Worm (Caenorhabditis elegans): Measurements from ENCODE around the gene clec-25.

Gene clec-25

DNA sequence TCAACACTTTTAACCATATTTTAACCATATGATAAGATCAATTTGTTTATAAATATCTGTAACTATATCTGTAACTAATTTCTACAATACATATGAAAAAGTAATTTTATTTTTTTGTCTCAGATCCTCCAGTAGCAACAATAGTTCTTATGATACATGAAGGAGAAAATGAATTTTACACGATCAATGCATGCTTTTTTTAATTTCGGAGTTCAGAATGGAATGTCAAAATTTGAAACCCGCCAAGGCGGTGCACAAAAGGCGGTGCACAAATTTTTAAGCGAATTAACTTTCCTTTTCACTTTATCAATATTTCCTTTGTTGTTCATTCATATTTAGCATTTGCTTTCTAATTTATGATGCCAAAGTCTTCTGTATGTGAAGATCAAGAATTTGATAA lies at the start of gene clec-25:
TSS of gene clec-25 (plus strand) at position 301 of the 400 bp plus-strand sequence.
- no peak for TF ChIP-seq aly-2 (tag; optimal IDR thresholded peaks at IDR 0.05)
- no peak for TF ChIP-seq mab-5 (tag; optimal IDR thresholded peaks at IDR 0.05)
- TF ChIP-seq Y55F3AM.14 (GFP tag; optimal IDR thresholded peaks at IDR 0.05) = no peak
- TF ChIP-seq ceh-82 (tag; optimal IDR thresholded peaks at IDR 0.05) = no peak
- TF ChIP-seq sma-3 (GFP tag; optimal IDR thresholded peaks at IDR 0.05) = no peak
- no peak for TF ChIP-seq elt-3 (tag; optimal IDR thresholded peaks at IDR 0.05)
- TF ChIP-seq ztf-1 (GFP tag; conservative IDR thresholded peaks at IDR 0.05) = no peak
- no peak for TF ChIP-seq ZK546.5 (tag; optimal IDR thresholded peaks at IDR 0.05)
- TF ChIP-seq nhr-23 (tag; optimal IDR thresholded peaks at IDR 0.05) = no peak
- no peak for TF ChIP-seq F13H6.1 (tag; optimal IDR thresholded peaks at IDR 0.05)
- no peak for TF ChIP-seq nhr-6 (tag; optimal IDR thresholded peaks at IDR 0.05)
- no peak for TF ChIP-seq mdl-1 (tag; optimal IDR thresholded peaks at IDR 0.05)
- TF ChIP-seq elt-1 (tag; optimal IDR thresholded peaks at IDR 0.05) = no peak

DNA sequence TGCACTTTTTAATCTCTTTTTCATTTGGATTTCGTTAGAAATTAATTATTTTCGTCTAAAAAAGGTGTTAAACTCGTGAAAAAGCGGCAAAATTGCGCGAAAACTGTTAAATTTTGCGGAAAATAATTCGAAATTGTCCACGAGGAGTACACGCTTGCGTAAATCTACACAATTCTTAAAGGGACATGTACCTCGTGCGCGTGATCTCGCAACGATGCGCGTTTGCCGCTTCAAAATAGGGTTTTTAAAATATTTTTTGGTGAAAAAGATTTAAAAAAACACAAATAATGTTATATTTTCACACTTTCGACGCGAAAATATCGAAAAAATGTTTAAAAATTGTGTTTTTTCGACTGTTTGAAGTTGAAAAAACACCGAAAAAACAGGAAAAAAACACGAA lies 49.7 kb upstream of the clec-25 start:
- TF ChIP-seq egl-27 (tag; optimal IDR thresholded peaks at IDR 0.05) (no peak), skn-1 (tag; optimal IDR thresholded peaks at IDR 0.05) (no peak), nhr-23 (tag; optimal IDR thresholded peaks at IDR 0.05) (no peak), sem-4 (tag; optimal IDR thresholded peaks at IDR 0.05) (no peak), lsy-2 (tag; optimal IDR thresholded peaks at IDR 0.05) (no peak), sma-9 (GFP tag; optimal IDR thresholded peaks at IDR 0.05) (no peak), sma-9 (tag; optimal IDR thresholded peaks at IDR 0.05) (no peak), unc-39 (tag; optimal IDR thresholded peaks at IDR 0.05) (no peak), sma-3 (GFP tag; optimal IDR thresholded peaks at IDR 0.05) (no peak), mdl-1 (tag; optimal IDR thresholded peaks at IDR 0.05) (no peak)

DNA sequence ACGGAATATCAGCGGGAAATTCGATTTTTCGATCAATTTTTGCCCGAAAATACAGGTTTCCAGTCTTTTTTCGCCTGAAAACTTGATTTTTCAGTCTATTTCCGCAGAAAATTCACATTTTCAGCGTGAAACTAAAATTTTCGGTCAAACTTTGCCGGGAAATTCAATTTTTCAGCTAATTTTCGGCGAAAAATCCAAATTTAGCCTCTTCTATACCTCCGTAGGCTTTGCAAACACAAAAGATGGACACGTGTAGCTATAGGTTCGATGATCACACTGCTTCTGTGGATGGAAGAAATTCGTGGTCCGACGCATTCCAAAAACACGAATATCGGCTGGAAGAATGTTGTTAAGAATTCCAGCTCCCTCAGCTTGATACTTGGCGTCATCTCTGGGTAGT lies 49.0 kb upstream of the clec-25 start:
- TF ChIP-seq fos-1 (tag; optimal IDR thresholded peaks at IDR 0.05) (no peak), R02D3.7 (tag; optimal IDR thresholded peaks at IDR 0.05) (no peak), lin-13 (GFP tag; optimal IDR thresholded peaks at IDR 0.05) (no peak), ceh-16 (tag; optimal IDR thresholded peaks at IDR 0.05) (no peak), unc-55 (GFP tag; optimal IDR thresholded peaks at IDR 0.05) (no peak), nhr-237 (tag; optimal IDR thresholded peaks at IDR 0.05) (no peak), elt-1 (tag; optimal IDR thresholded peaks at IDR 0.05) (no peak), nhr-10 (tag; optimal IDR thresholded peaks at IDR 0.05) (no peak), unc-39 (tag; optimal IDR thresholded peaks at IDR 0.05) (no peak), zag-1 (tag; optimal IDR thresholded peaks at IDR 0.05) (no peak), peb-1 (tag; optimal IDR thresholded peaks at IDR 0.05) (no peak), dmd-4 (tag; optimal IDR thresholded peaks at IDR 0.05) (no peak), ZK546.5 (tag; optimal IDR thresholded peaks at IDR 0.05) (no peak), F13H6.1 (tag; optimal IDR thresholded peaks at IDR 0.05) (no peak), alr-1 (tag; optimal IDR thresholded peaks at IDR 0.05) (no peak), C34F6.9 (tag; optimal IDR thresholded peaks at IDR 0.05) (no peak), mdl-1 (tag; optimal IDR thresholded peaks at IDR 0.05) (no peak), nhr-77 (tag; optimal IDR thresholded peaks at IDR 0.05) (no peak)

DNA sequence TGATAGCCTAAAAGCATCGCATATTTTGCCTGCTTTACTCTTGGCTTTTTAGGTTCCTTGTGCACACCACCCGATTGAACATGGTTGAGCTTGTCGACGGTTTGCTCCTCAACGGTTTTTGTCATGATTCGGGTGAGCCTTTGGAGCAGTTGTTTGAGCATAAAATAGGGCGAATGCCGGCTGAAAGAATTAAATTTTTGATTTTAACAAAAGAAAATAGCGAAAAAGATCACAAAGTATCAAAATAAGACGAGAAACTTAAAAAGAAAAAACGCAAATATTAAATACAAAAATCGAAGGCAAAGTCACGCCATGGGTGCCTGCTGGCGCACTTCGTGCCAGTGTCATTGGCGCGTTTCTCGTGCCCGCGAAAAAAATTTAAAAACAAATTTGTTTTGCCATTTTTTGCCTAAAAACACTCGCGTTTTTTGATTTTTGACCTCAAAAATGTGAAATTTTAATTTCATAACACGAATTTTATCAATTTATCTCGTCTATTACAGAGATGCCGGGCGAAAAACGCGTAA lies 48.1 kb upstream of the clec-25 start, which contains the start of the genes ctps-1 and pus-1:
TSS of gene ctps-1 (plus strand) at position 51 of the 527 bp plus-strand sequence.
TSS of gene pus-1 (minus strand) at position 125 of the 527 bp plus-strand sequence.
- TF ChIP-seq C34F6.9 (tag; optimal IDR thresholded peaks at IDR 0.05) (peak; percentile 77), unc-39 (tag; optimal IDR thresholded peaks at IDR 0.05) (no peak), nhr-237 (tag; optimal IDR thresholded peaks at IDR 0.05) (no peak), lsy-2 (tag; optimal IDR thresholded peaks at IDR 0.05) (peak; percentile 76 to 80), mab-5 (tag; optimal IDR thresholded peaks at IDR 0.05) (peak; percentile 28), ama-1 (optimal IDR thresholded peaks at IDR 0.05) (no peak), nhr-129 (tag; optimal IDR thresholded peaks at IDR 0.05) (peak; percentile 27), sma-3 (GFP tag; optimal IDR thresholded peaks at IDR 0.05) (peak; percentile 42), nhr-21 (tag; optimal IDR thresholded peaks at IDR 0.05) (peak; percentile 32), mbf-1 (tag; optimal IDR thresholded peaks at IDR 0.05) (no peak), nhr-77 (tag; optimal IDR thresholded peaks at IDR 0.05) (no peak), sem-4 (tag; optimal IDR thresholded peaks at IDR 0.05) (no peak), elt-3 (tag; optimal IDR thresholded peaks at IDR 0.05) (no peak), nhr-25 (tag; optimal IDR thresholded peaks at IDR 0.05) (peak; percentile 40), ztf-4 (tag; optimal IDR thresholded peaks at IDR 0.05) (no peak), gmeb-1 (tag; optimal IDR thresholded peaks at IDR 0.05) (peak; percentile 81), nhr-12 (tag; optimal IDR thresholded peaks at IDR 0.05) (no peak), nhr-11 (tag; optimal IDR thresholded peaks at IDR 0.05) (no peak), nhr-6 (tag; optimal IDR thresholded peaks at IDR 0.05) (no peak), unc-55 (GFP tag; optimal IDR thresholded peaks at IDR 0.05) (peak; percentile 70), Y55F3AM.14 (GFP tag; optimal IDR thresholded peaks at IDR 0.05) (no peak), lin-11 (tag; optimal IDR thresholded peaks at IDR 0.05) (peak; percentile 76), egl-27 (tag; optimal IDR thresholded peaks at IDR 0.05) (peak; percentile 12), nhr-10 (tag; optimal IDR thresholded peaks at IDR 0.05) (no peak), zag-1 (tag; optimal IDR thresholded peaks at IDR 0.05) (no peak), skn-1 (tag; optimal IDR thresholded peaks at IDR 0.05) (no peak), nhr-23 (tag; optimal IDR thresholded peaks at IDR 0.05) (no peak), fos-1 (tag; optimal IDR thresholded peaks at IDR 0.05) (no peak), ztf-11 (tag; optimal IDR thresholded peaks at IDR 0.05) (no peak), elt-1 (tag; optimal IDR thresholded peaks at IDR 0.05) (no peak), sma-9 (GFP tag; optimal IDR thresholded peaks at IDR 0.05) (no peak), sma-9 (tag; optimal IDR thresholded peaks at IDR 0.05) (no peak), mdl-1 (tag; optimal IDR thresholded peaks at IDR 0.05) (no peak), lin-13 (GFP tag; optimal IDR thresholded peaks at IDR 0.05) (peak; percentile 61), dmd-4 (tag; optimal IDR thresholded peaks at IDR 0.05) (no peak), lin-39 (tag; optimal IDR thresholded peaks at IDR 0.05) (no peak), aly-2 (tag; optimal IDR thresholded peaks at IDR 0.05) (no peak)
